Worm (Caenorhabditis elegans): Measurements from ENCODE around the gene algn-11.

- TF ChIP-seq ztf-29 (GFP tag; IDR thresholded peaks at IDR 0.05) = no peak
- TF ChIP-seq med-1 (GFP tag; optimal IDR thresholded peaks at IDR 0.05; ENCODE audit: insufficient read depth) = no peak
- no peak for TF ChIP-seq ztf-23 (GFP tag; IDR thresholded peaks at IDR 0.05)
Measured at ce11 chrIII:7317354-7317753, 27.0 kb upstream of the algn-11 start.
